Fruit fly (Drosophila melanogaster): ENCODE data around the gene CG33257.

CG33257 gene

dm6 chr3L:16347914-16348313, 1.8 kb downstream of the CG33257 start, which contains the start of gene mRpS34 (continued):
- TF ChIP-seq Ssrp (tag; optimal IDR thresholded peaks at IDR 0.05) (no peak), CG13775 (GFP tag; optimal IDR thresholded peaks at IDR 0.05) (no peak), Adf1 (GFP tag; IDR thresholded peaks at IDR 0.05) (no peak), bbx (GFP tag; IDR thresholded peaks at IDR 0.05; ENCODE audit: partially characterized antibody) (peak; percentile 19; the same call in 1 of the 2 replicates), CG13624 (GFP tag; optimal IDR thresholded peaks at IDR 0.05) (no peak), Oli (tag; optimal IDR thresholded peaks at IDR 0.05) (no peak), ERR (GFP tag; optimal IDR thresholded peaks at IDR 0.05) (no peak), stc (GFP tag; IDR thresholded peaks at IDR 0.05) (no peak), CHES-1-like (GFP tag; optimal IDR thresholded peaks at IDR 0.05) (no peak), Hey (tag; optimal IDR thresholded peaks at IDR 0.05) (no peak), CG18262 (tag; optimal IDR thresholded peaks at IDR 0.05) (no peak), bigmax (GFP tag; optimal IDR thresholded peaks at IDR 0.05) (no peak), scrt (GFP tag; optimal IDR thresholded peaks at IDR 0.05) (no peak), chif (GFP tag; optimal IDR thresholded peaks at IDR 0.05) (no peak), E2f2 (GFP tag; IDR thresholded peaks at IDR 0.05) (peak; percentile 66), esg (GFP tag; conservative IDR thresholded peaks at IDR 0.05) (no peak), CG13287 (GFP tag; IDR thresholded peaks at IDR 0.05; ENCODE audit: partially characterized antibody) (peak; percentile 36), CG17186 (GFP tag; optimal IDR thresholded peaks at IDR 0.05) (no peak), BtbVII (GFP tag; optimal IDR thresholded peaks at IDR 0.05) (no peak), stwl (tag; optimal IDR thresholded peaks at IDR 0.05) (peak; percentile 55), al (GFP tag; IDR thresholded peaks at IDR 0.05) (no peak), kay (GFP tag; optimal IDR thresholded peaks at IDR 0.05) (no peak), CG2678 (tag; optimal IDR thresholded peaks at IDR 0.05) (no peak), E2f1 (GFP tag; IDR thresholded peaks at IDR 0.05) (no peak), nau (GFP tag; optimal IDR thresholded peaks at IDR 0.05) (no peak), Ets97D (GFP tag; optimal IDR thresholded peaks at IDR 0.05) (no peak), fd3F (GFP tag; optimal IDR thresholded peaks at IDR 0.05) (no peak), Dp (GFP tag; optimal IDR thresholded peaks at IDR 0.05) (peak; percentile 66), CG10366 (GFP tag; IDR thresholded peaks at IDR 0.05) (no peak), gem (tag; optimal IDR thresholded peaks at IDR 0.05) (no peak), Usf (GFP tag; optimal IDR thresholded peaks at IDR 0.05) (no peak), chinmo (GFP tag; IDR thresholded peaks at IDR 0.05; ENCODE audit: partially characterized antibody) (0 out of 4 replicates have a peak, but pooled peaks have one; percentile 27), Myb (GFP tag; optimal IDR thresholded peaks at IDR 0.05) (peak; percentile 89), Asciz (GFP tag; optimal IDR thresholded peaks at IDR 0.05) (no peak), CG6765 (GFP tag; optimal IDR thresholded peaks at IDR 0.05) (no peak), CG2199 (GFP tag; IDR thresholded peaks at IDR 0.05) (no peak), bsh (GFP tag; optimal IDR thresholded peaks at IDR 0.05) (no peak), slou (GFP tag; optimal IDR thresholded peaks at IDR 0.05) (no peak), corto (GFP tag; optimal IDR thresholded peaks at IDR 0.05) (no peak), Pdp1 (GFP tag; optimal IDR thresholded peaks at IDR 0.05) (peak in 1 of 2 experiments; percentile 85), CG15011 (GFP tag; optimal IDR thresholded peaks at IDR 0.05) (no peak), Ptx1 (GFP tag; IDR thresholded peaks at IDR 0.05) (no peak), CG6813 (GFP tag; optimal IDR thresholded peaks at IDR 0.05) (no peak), B-H1 (GFP tag; IDR thresholded peaks at IDR 0.05) (no peak), Aef1 (GFP tag; IDR thresholded peaks at IDR 0.05) (no peak), Poxn (GFP tag; IDR thresholded peaks at IDR 0.05) (no peak), CG1603 (tag; optimal IDR thresholded peaks at IDR 0.05) (no peak), CG3726 (GFP tag; IDR thresholded peaks at IDR 0.05) (no peak), dan (GFP tag; IDR thresholded peaks at IDR 0.05) (no peak), CG31224 (GFP tag; IDR thresholded peaks at IDR 0.05) (no peak), CG8388 (GFP tag; optimal IDR thresholded peaks at IDR 0.05) (no peak)
